Worm (Caenorhabditis elegans): ENCODE results near the gene immp-1.
"Not testable (repeated sequence)": the region's sequence is repeated elsewhere in the genome, so short reads cannot be mapped to it uniquely, and the experiment has no call there.

DNA sequence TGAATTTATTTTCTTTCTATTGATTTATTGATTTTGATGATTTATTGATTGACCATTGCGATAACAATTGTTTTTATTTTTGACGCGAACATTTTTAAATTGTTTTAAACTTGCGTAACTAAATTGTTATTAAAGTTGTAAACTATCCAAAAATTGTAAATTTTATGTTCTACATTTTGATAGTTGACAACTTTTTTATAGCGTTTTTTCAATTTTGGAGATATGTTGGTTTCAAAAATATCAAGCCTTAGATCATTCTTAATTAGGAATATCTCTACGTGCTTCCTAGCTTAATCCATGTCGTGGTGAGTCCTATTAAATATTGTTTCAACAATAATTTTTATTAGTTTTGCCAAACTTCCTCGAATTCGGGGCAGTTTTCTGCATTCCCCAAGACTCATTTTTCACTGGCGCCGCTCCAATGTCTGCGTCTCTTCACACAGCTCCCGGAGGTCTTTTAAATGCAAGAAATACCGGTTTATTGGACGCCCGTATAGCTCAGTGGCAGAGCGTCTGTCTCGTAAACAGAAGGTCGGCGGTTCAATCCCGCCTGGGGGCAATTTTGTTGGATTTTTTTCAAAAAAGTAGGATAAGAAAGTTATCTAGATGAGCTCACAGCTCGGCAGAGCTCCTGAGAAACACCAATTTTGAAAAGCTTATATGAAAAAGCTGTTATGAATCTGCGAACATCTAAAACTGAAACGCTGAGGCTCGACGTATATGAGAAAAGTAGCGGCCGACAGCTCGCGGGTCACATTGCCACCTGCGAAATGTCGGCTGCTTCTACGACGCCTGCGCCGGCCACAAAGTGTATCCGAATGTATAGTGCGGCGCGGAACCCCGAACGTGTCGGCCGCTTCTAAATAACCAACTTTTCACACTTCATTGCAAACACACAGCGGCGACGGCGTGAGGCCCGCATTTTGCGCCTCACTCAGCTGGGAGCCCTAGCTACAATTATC lies 17.8 kb downstream of the immp-1 start, which contains the start of gene C24H11.2:
- TF ChIP-seq him-1 (tag; optimal IDR thresholded peaks at IDR 0.05) = peak; percentile 63
- not testable (repeated sequence) for TF ChIP-seq dao-5 (tag; optimal IDR thresholded peaks at IDR 0.05)
